Fruit fly (Drosophila melanogaster) whole organism, embryonic: Measurements from ENCODE around the gene Ac78C.

ENCODE experiments used
- Abd-B ChIP-seq: fragments of 200-800 bp; sonication (Bioruptor generic); optimal IDR thresholded peaks from 2 replicates; lab custom pipeline; 2018; ENCODE audit warnings: missing biosample characterization, mild to moderate bottlenecking, missing genetic modification characterization, moderate library complexity
- CG10431 ChIP-seq: fragments of 200-800 bp; sonication (Bioruptor generic); optimal IDR thresholded peaks from 3 replicates; lab custom pipeline; 2018; ENCODE audit warnings: missing biosample characterization, mild to moderate bottlenecking, missing genetic modification characterization
- CG11093 ChIP-seq: fragments of 200-800 bp; sonication (Bioruptor generic); IDR thresholded peaks from 3 replicates; pipeline ENCODE4 v1.3.6; 2022; ENCODE audit warnings: missing biosample characterization, missing genetic modification characterization
- CG11456 ChIP-seq: fragments of 200-800 bp; sonication (Bioruptor generic); IDR thresholded peaks from 3 replicates; pipeline ENCODE4 v1.3.6; 2022; ENCODE audit warnings: missing biosample characterization, missing genetic modification characterization
- CG11695 ChIP-seq: fragments of 200-800 bp; sonication (Bioruptor generic); IDR thresholded peaks from 3 replicates; pipeline ENCODE4 v1.3.6; 2022; ENCODE audit warnings: missing biosample characterization, missing genetic modification characterization
- CG12659 ChIP-seq: fragments of 200-800 bp; sonication (Bioruptor generic); optimal IDR thresholded peaks from 3 replicates; lab custom pipeline; 2017; ENCODE audit warnings: mild to moderate bottlenecking, missing biosample characterization, missing genetic modification reagents, missing genetic modification characterization
- CG13123 ChIP-seq: fragments of 200-800 bp; sonication (Bioruptor generic); optimal IDR thresholded peaks from 2 replicates; lab custom pipeline; 2016; ENCODE audit warnings: missing biosample characterization, missing genetic modification characterization
- CG13296 ChIP-seq: fragments of 200-800 bp; sonication (Bioruptor generic); optimal IDR thresholded peaks from 3 replicates; lab custom pipeline; 2018; ENCODE audit warnings: missing biosample characterization, mild to moderate bottlenecking, missing genetic modification characterization
- CG14667 ChIP-seq: fragments of 200-800 bp; sonication (Bioruptor generic); IDR thresholded peaks from 2 replicates; pipeline ENCODE4 v1.3.6; 2022; ENCODE audit warnings: missing biosample characterization, missing genetic modification characterization
- CG15696 ChIP-seq: fragments of 200-800 bp; sonication (Bioruptor generic); optimal IDR thresholded peaks from 2 replicates; lab custom pipeline; 2019; ENCODE audit warnings: missing biosample characterization, mild to moderate bottlenecking, missing genetic modification characterization, moderate library complexity
- CG17912 ChIP-seq: fragments of 200-800 bp; sonication (Bioruptor generic); optimal IDR thresholded peaks from 2 replicates; lab custom pipeline; 2018; ENCODE audit warnings: missing biosample characterization, mild to moderate bottlenecking, missing genetic modification characterization
- CG30403 ChIP-seq: fragments of 200-800 bp; sonication (Bioruptor generic); optimal IDR thresholded peaks from 3 replicates; lab custom pipeline; 2016; ENCODE audit warnings: missing biosample characterization, missing genetic modification characterization
- CG32767 ChIP-seq: fragments of 200-800 bp; sonication (Bioruptor generic); IDR thresholded peaks from 2 replicates; pipeline ENCODE4 v1.3.6; 2022; ENCODE audit warnings: missing biosample characterization, missing genetic modification characterization
- CG32772 ChIP-seq: fragments of 200-800 bp; sonication (Bioruptor generic); IDR thresholded peaks from 2 replicates; pipeline ENCODE4 v1.3.6; 2022; ENCODE audit warnings: missing biosample characterization, missing genetic modification characterization
- CG3407 ChIP-seq: fragments of 200-800 bp; sonication (Bioruptor generic); optimal IDR thresholded peaks from 2 replicates; lab custom pipeline; 2018; ENCODE audit warnings: missing biosample characterization, mild to moderate bottlenecking, missing genetic modification characterization
- CG34224 ChIP-seq: fragments of 200-800 bp; sonication (Bioruptor generic); IDR thresholded peaks from 3 replicates; pipeline ENCODE4 v1.3.6; 2022; ENCODE audit warnings: missing biosample characterization, missing genetic modification characterization; ENCODE audit not compliant: partially characterized antibody
- CG3838 ChIP-seq: fragments of 200-800 bp; sonication (Bioruptor generic); optimal IDR thresholded peaks from 3 replicates; lab custom pipeline; 2016; ENCODE audit warnings: missing biosample characterization, missing genetic modification characterization
- CG4282 ChIP-seq: fragments of 200-800 bp; sonication (Bioruptor generic); optimal IDR thresholded peaks from 2 replicates; lab custom pipeline; 2016; ENCODE audit warnings: missing biosample characterization, missing genetic modification characterization
- CG6813 ChIP-seq: fragments of 200-800 bp; sonication (Bioruptor generic); optimal IDR thresholded peaks from 2 replicates; lab custom pipeline; 2017; ENCODE audit warnings: missing biosample characterization, missing genetic modification characterization, mild to moderate bottlenecking, moderate library complexity, missing genetic modification reagents
- CG7556 ChIP-seq: fragments of 200-800 bp; sonication (Bioruptor generic); optimal IDR thresholded peaks from 2 replicates; lab custom pipeline; 2017; ENCODE audit warnings: missing biosample characterization, mild to moderate bottlenecking, missing genetic modification characterization
- CG8281 ChIP-seq: fragments of 200-800 bp; sonication (Bioruptor generic); optimal IDR thresholded peaks from 2 replicates; lab custom pipeline; 2018; ENCODE audit warnings: missing biosample characterization, mild to moderate bottlenecking, missing genetic modification characterization, moderate library complexity
- CG9797 ChIP-seq: fragments of 200-800 bp; sonication (Bioruptor generic); optimal IDR thresholded peaks from 3 replicates; lab custom pipeline; 2018; ENCODE audit warnings: missing biosample characterization, mild to moderate bottlenecking, missing genetic modification characterization
- CG9932 ChIP-seq: fragments of 200-800 bp; sonication (Bioruptor generic); IDR thresholded peaks from 2 replicates; pipeline ENCODE4 v1.3.6; 2022; ENCODE audit warnings: missing biosample characterization, missing genetic modification characterization
- E2f2 ChIP-seq: fragments of 200-800 bp; sonication (Bioruptor generic); IDR thresholded peaks from 2 replicates; pipeline ENCODE4 v1.3.6; 2022; ENCODE audit warnings: missing biosample characterization, missing genetic modification characterization
- Hmr ChIP-seq: fragments of 200-800 bp; sonication (Bioruptor generic); optimal IDR thresholded peaks from 3 replicates; lab custom pipeline; 2017; ENCODE audit warnings: mild to moderate bottlenecking, missing biosample characterization, missing genetic modification reagents, missing genetic modification characterization
- Hr39 ChIP-seq: fragments of >200 bp; optimal IDR thresholded peaks from 2 replicates; lab custom pipeline; 2017
- Lhr ChIP-seq: fragments of 200-800 bp; sonication (Bioruptor generic); optimal IDR thresholded peaks from 3 replicates; lab custom pipeline; 2017; ENCODE audit warnings: mild to moderate bottlenecking, missing biosample characterization, missing genetic modification reagents, missing genetic modification characterization
- Max ChIP-seq: fragments of 200-800 bp; sonication (Bioruptor generic); optimal IDR thresholded peaks from 2 replicates; lab custom pipeline; 2016; ENCODE audit warnings: missing biosample characterization, mild to moderate bottlenecking, missing genetic modification characterization
- Med ChIP-seq: fragments of 200-800 bp; sonication (Bioruptor generic); peaks from one replicate; lab custom pipeline; 2016; ENCODE audit warnings: missing biosample characterization, missing genetic modification characterization, mild to moderate bottlenecking, inconsistent platforms, moderate library complexity
- Myb ChIP-seq: fragments of 200-800 bp; sonication (Bioruptor generic); optimal IDR thresholded peaks from 2 replicates; lab custom pipeline; 2016; ENCODE audit warnings: missing biosample characterization, missing genetic modification characterization
- NK7.1 ChIP-seq: fragments of 200-800 bp; sonication (Bioruptor generic); optimal IDR thresholded peaks from 3 replicates; lab custom pipeline; 2016; ENCODE audit warnings: missing biosample characterization, missing genetic modification characterization
- Oli ChIP-seq: fragments of 200-800 bp; sonication (Bioruptor generic); optimal IDR thresholded peaks from 2 replicates; lab custom pipeline; 2018; ENCODE audit warnings: missing biosample characterization, mild to moderate bottlenecking, missing genetic modification characterization, moderate library complexity
- Opbp ChIP-seq: fragments of 200-800 bp; sonication (Bioruptor generic); IDR thresholded peaks from 3 replicates; pipeline ENCODE4 v1.3.6; 2022; ENCODE audit warnings: missing biosample characterization, missing genetic modification characterization; ENCODE audit not compliant: partially characterized antibody
- Usf ChIP-seq: fragments of 200-800 bp; sonication (Bioruptor generic); optimal IDR thresholded peaks from 2 replicates; lab custom pipeline; 2017; ENCODE audit warnings: missing genotype, missing biosample characterization, missing genetic modification characterization
- amos ChIP-seq: fragments of 200-800 bp; sonication (Bioruptor generic); IDR thresholded peaks from 2 replicates; pipeline ENCODE4 v1.3.6; 2022; ENCODE audit warnings: missing biosample characterization, missing genetic modification characterization; ENCODE audit not compliant: partially characterized antibody
- chif ChIP-seq, 2 experiments: fragments of 200-800 bp; sonication (Bioruptor generic); optimal IDR thresholded peaks; 3 replicates each; lab custom pipeline; 2016; ENCODE audit warnings: missing biosample characterization in 2 of 2, missing genetic modification characterization in 2 of 2
- corto ChIP-seq: fragments of 200-800 bp; sonication (Bioruptor generic); optimal IDR thresholded peaks from 2 replicates; lab custom pipeline; 2016; ENCODE audit warnings: missing biosample characterization, mild to moderate bottlenecking, missing genetic modification characterization, moderate library complexity
- dan ChIP-seq: fragments of 200-800 bp; sonication (Bioruptor generic); IDR thresholded peaks from 2 replicates; pipeline ENCODE4 v1.3.6; 2022; ENCODE audit warnings: missing biosample characterization, missing genetic modification characterization
- esg ChIP-seq: fragments of 200-800 bp; sonication (Bioruptor generic); conservative IDR thresholded peaks from 2 replicates; pipeline ENCODE4 v1.3.6; 2022; ENCODE audit warnings: missing biosample characterization, missing genetic modification characterization
- eve ChIP-seq, 2 experiments: fragments of >200 bp; optimal IDR thresholded peaks; 2 replicates each; lab custom pipeline; 2017; ENCODE audit warnings: missing biosample characterization in 2 of 2, missing genetic modification characterization in 2 of 2
- fd96Cb ChIP-seq: fragments of 200-800 bp; sonication (Bioruptor generic); optimal IDR thresholded peaks from 2 replicates; lab custom pipeline; 2018; ENCODE audit warnings: missing biosample characterization, mild to moderate bottlenecking, missing genetic modification characterization, moderate library complexity
- her ChIP-seq: fragments of 200-800 bp; sonication (Bioruptor generic); optimal IDR thresholded peaks from 2 replicates; lab custom pipeline; 2016; ENCODE audit warnings: missing biosample characterization, missing genetic modification characterization
- jigr1 ChIP-seq: fragments of 200-800 bp; sonication (Bioruptor generic); IDR thresholded peaks from 3 replicates; pipeline ENCODE4 v1.3.6; 2022; ENCODE audit warnings: missing biosample characterization, missing genetic modification characterization
- kni ChIP-seq: fragments of 200-800 bp; sonication (Bioruptor generic); optimal IDR thresholded peaks from 3 replicates; lab custom pipeline; 2017; ENCODE audit warnings: mild to moderate bottlenecking, missing biosample characterization, missing genetic modification reagents, missing genetic modification characterization
- lbe ChIP-seq: fragments of 200-800 bp; sonication (Bioruptor generic); optimal IDR thresholded peaks from 2 replicates; lab custom pipeline; 2016; ENCODE audit warnings: missing biosample characterization, mild to moderate bottlenecking, missing genetic modification characterization
- lilli ChIP-seq: fragments of 200-800 bp; sonication (Bioruptor generic); optimal IDR thresholded peaks from 3 replicates; lab custom pipeline; 2016; ENCODE audit warnings: missing biosample characterization, missing genetic modification characterization
- nerfin-1 ChIP-seq: fragments of 200-800 bp; sonication (Bioruptor generic); optimal IDR thresholded peaks from 3 replicates; lab custom pipeline; 2019; ENCODE audit warnings: missing biosample characterization, mild to moderate bottlenecking, missing genetic modification characterization, moderate library complexity
- ro ChIP-seq: fragments of 200-800 bp; sonication (Bioruptor generic); IDR thresholded peaks from 2 replicates; pipeline ENCODE4 v1.3.6; 2022; ENCODE audit warnings: missing biosample characterization, missing genetic modification characterization
- schlank ChIP-seq: fragments of 200-800 bp; sonication (Bioruptor generic); optimal IDR thresholded peaks from 2 replicates; lab custom pipeline; 2018; ENCODE audit warnings: missing biosample characterization, mild to moderate bottlenecking, missing genetic modification characterization
- tna ChIP-seq: fragments of 200-800 bp; sonication (Bioruptor generic); IDR thresholded peaks from 2 replicates; pipeline ENCODE4 v1.3.6; 2022; ENCODE audit warnings: missing biosample characterization, missing genetic modification characterization; ENCODE audit not compliant: partially characterized antibody
- tup ChIP-seq: fragments of 200-800 bp; sonication (Bioruptor generic); optimal IDR thresholded peaks from 2 replicates; lab custom pipeline; 2016; ENCODE audit warnings: missing biosample characterization, mild to moderate bottlenecking, missing genetic modification characterization, moderate library complexity
- unpg ChIP-seq: fragments of 200-800 bp; sonication (Bioruptor generic); optimal IDR thresholded peaks from 3 replicates; lab custom pipeline; 2018; ENCODE audit warnings: missing biosample characterization, mild to moderate bottlenecking, missing genetic modification characterization, moderate library complexity

Ac78C gene

DNA sequence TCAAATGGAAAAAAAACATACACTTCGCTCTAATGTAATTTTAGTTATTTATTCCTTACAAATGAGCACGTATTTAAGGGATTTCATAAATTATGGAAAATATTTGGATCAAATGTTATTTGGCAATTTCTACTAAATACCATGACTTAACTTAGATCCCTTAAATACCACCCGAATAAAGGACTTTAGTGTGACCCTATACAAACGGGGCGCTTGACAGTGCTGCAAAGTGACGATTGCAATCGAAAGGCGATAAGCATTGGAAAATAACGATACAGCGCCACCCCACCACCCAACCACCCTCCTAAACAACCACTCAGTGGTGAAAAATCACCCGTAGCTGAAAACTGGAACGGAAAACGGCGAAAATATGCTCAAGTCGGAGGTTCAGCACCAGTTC lies 40.3 kb downstream of the Ac78C start, which contains the start of gene ICA69 (continued):
- no peak for TF ChIP-seq NK7.1 (GFP tag; lab: Kevin White, UChicago)
- no peak for TF ChIP-seq Usf
- no peak; the same call in 2 of the 3 replicates for TF ChIP-seq Opbp (GFP tag; lab: Robert Waterston, UW)
- TF ChIP-seq CG14667 (GFP tag; lab: Robert Waterston, UW) = no peak
- no peak for TF ChIP-seq tna (GFP tag; lab: Robert Waterston, UW)
- TF ChIP-seq lbe (GFP tag; lab: Kevin White, UChicago) = no peak
- TF ChIP-seq CG30403 (GFP tag; lab: Kevin White, UChicago) = no peak
- TF ChIP-seq eve (GFP tag; optimal IDR thresholded peaks at IDR 0.05; lab: Kevin White, UChicago) = no peak
- TF ChIP-seq chif (GFP tag; optimal IDR thresholded peaks at IDR 0.05; lab: Kevin White, UChicago) = no peak
- TF ChIP-seq CG11456 (GFP tag; lab: Robert Waterston, UW) = no peak
- no peak for TF ChIP-seq CG11093 (GFP tag; lab: Robert Waterston, UW)
- no peak for TF ChIP-seq CG13123 (GFP tag; lab: Kevin White, UChicago)
- TF ChIP-seq CG7556 = no peak
- TF ChIP-seq Med (GFP tag; lab: Kevin White, UChicago) = peak; percentile 56
- peak; percentile 35 for TF ChIP-seq CG12659 (GFP tag; lab: Kevin White, UChicago)
- TF ChIP-seq Hr39 (lab: Kevin White, UChicago) = no peak
- TF ChIP-seq schlank (tag; lab: Kevin White, UChicago) = no peak
- TF ChIP-seq CG10431 (GFP tag; lab: Kevin White, UChicago) = no peak
- TF ChIP-seq tup (GFP tag; lab: Kevin White, UChicago) = no peak
- TF ChIP-seq CG3407 (GFP tag; lab: Kevin White, UChicago) = no peak
- TF ChIP-seq CG15696 (tag; lab: Kevin White, UChicago) = no peak
- peak; percentile 80 for TF ChIP-seq CG9797 (GFP tag; lab: Kevin White, UChicago)
- TF ChIP-seq her (GFP tag; lab: Kevin White, UChicago) = no peak
- no peak for TF ChIP-seq corto (GFP tag; lab: Kevin White, UChicago)
- no peak for TF ChIP-seq jigr1 (GFP tag; lab: Robert Waterston, UW)
- TF ChIP-seq dan (GFP tag; lab: Robert Waterston, UW) = no peak
- peak; percentile 77 for TF ChIP-seq Lhr (GFP tag; lab: Kevin White, UChicago)
- no peak for TF ChIP-seq CG4282 (GFP tag; lab: Kevin White, UChicago)
- 0 out of 2 replicates have a peak, but pooled peaks have one; percentile 8 for TF ChIP-seq CG9932 (GFP tag; lab: Robert Waterston, UW)
- no peak for TF ChIP-seq fd96Cb
- no peak for TF ChIP-seq ro (GFP tag; lab: Robert Waterston, UW)
- TF ChIP-seq CG32772 (GFP tag; lab: Robert Waterston, UW) = no peak
- TF ChIP-seq amos (GFP tag; lab: Robert Waterston, UW) = peak; percentile 29
- no peak for TF ChIP-seq kni (GFP tag; lab: Kevin White, UChicago)
- peak; percentile 27 for TF ChIP-seq Myb (GFP tag; lab: Kevin White, UChicago)
- no peak for TF ChIP-seq Max (GFP tag; lab: Kevin White, UChicago)
- no peak for TF ChIP-seq CG6813 (GFP tag; lab: Kevin White, UChicago)
- TF ChIP-seq lilli = no peak
- TF ChIP-seq CG3838 (GFP tag; lab: Kevin White, UChicago) = no peak
- TF ChIP-seq Oli (tag; lab: Kevin White, UChicago) = no peak
- no peak for TF ChIP-seq unpg (GFP tag; lab: Kevin White, UChicago)
- peak; percentile 98 for TF ChIP-seq nerfin-1 (tag; lab: Kevin White, UChicago)
- no peak for TF ChIP-seq CG11695 (GFP tag; lab: Robert Waterston, UW)
- no peak for TF ChIP-seq Abd-B
- TF ChIP-seq CG8281 (tag; lab: Kevin White, UChicago) = no peak
- no peak for TF ChIP-seq Hmr (GFP tag; lab: Kevin White, UChicago)
- TF ChIP-seq CG32767 = no peak
- no peak for TF ChIP-seq CG13296 (GFP tag; lab: Kevin White, UChicago)
- peak; percentile 48 for TF ChIP-seq E2f2
- TF ChIP-seq esg (GFP tag; lab: Robert Waterston, UW) = no peak
- TF ChIP-seq CG34224 = no peak
- no peak for TF ChIP-seq CG17912
